Worm (Caenorhabditis elegans) whole organism, L2 larva: Measurements from ENCODE around the gene C45H4.13.

Experiments used
- C34F6.9 ChIP-seq: fragments of 150-350 bp; optimal IDR thresholded peaks from 2 replicates; lab custom pipeline; 2014; ENCODE audit warnings: missing biosample characterization, missing genetic modification characterization
- F13H6.1 ChIP-seq: sonication (generic microtip); optimal IDR thresholded peaks from 2 replicates; lab custom pipeline; 2016; ENCODE audit warnings: missing genetic modification characterization, missing compliant biosample characterization
- ZK546.5 ChIP-seq: sonication (generic microtip); optimal IDR thresholded peaks from 2 replicates; lab custom pipeline; 2017; ENCODE audit warnings: missing biosample characterization, missing genetic modification characterization
- alr-1 ChIP-seq: fragments of 150-350 bp; optimal IDR thresholded peaks from 2 replicates; lab custom pipeline; 2014; ENCODE audit warnings: missing biosample characterization, missing genetic modification characterization
- ceh-16 ChIP-seq: fragments of 150-350 bp; optimal IDR thresholded peaks from 2 replicates; lab custom pipeline; 2014; ENCODE audit warnings: missing biosample characterization, missing genetic modification characterization
- ceh-82 ChIP-seq: fragments of 150-350 bp; optimal IDR thresholded peaks from 2 replicates; lab custom pipeline; 2014; ENCODE audit warnings: missing biosample characterization, missing genetic modification characterization
- crh-2 ChIP-seq: sonication (generic microtip); optimal IDR thresholded peaks from 2 replicates; lab custom pipeline; 2017; ENCODE audit warnings: missing biosample characterization, missing genetic modification characterization
- dmd-4 ChIP-seq: sonication (generic microtip); optimal IDR thresholded peaks from 2 replicates; lab custom pipeline; 2017; ENCODE audit warnings: missing biosample characterization, missing genetic modification characterization
- egl-27 ChIP-seq: sonication (generic microtip); optimal IDR thresholded peaks from 3 replicates; lab custom pipeline; 2017; ENCODE audit warnings: missing biosample characterization, missing genetic modification reagents, missing genetic modification characterization
- elt-1 ChIP-seq: fragments of 150-350 bp; optimal IDR thresholded peaks from 2 replicates; lab custom pipeline; 2014; ENCODE audit warnings: missing biosample characterization, missing genetic modification characterization
- elt-3 ChIP-seq: sonication (generic microtip); optimal IDR thresholded peaks from 2 replicates; lab custom pipeline; 2017; ENCODE audit warnings: missing biosample characterization, missing genetic modification characterization
- fos-1 ChIP-seq: fragments of 150-350 bp; optimal IDR thresholded peaks from 2 replicates; lab custom pipeline; 2014; ENCODE audit warnings: missing biosample characterization, missing genetic modification characterization
- gmeb-1 ChIP-seq: fragments of 150-350 bp; optimal IDR thresholded peaks from 2 replicates; lab custom pipeline; 2014; ENCODE audit warnings: missing biosample characterization, missing genetic modification characterization
- lin-11 ChIP-seq: fragments of 150-350 bp; sonication (generic microtip); optimal IDR thresholded peaks from 2 replicates; lab custom pipeline; 2014; ENCODE audit warnings: missing biosample characterization, missing genetic modification characterization, inconsistent platforms, mixed read lengths
- lin-13 ChIP-seq: fragments of 150-350 bp; optimal IDR thresholded peaks from 2 replicates; lab custom pipeline; 2014; ENCODE audit warnings: missing biosample characterization, missing genetic modification reagents, missing genetic modification characterization
- lin-39 ChIP-seq: fragments of 150-350 bp; optimal IDR thresholded peaks from 2 replicates; lab custom pipeline; 2014; ENCODE audit warnings: missing biosample characterization, missing genetic modification reagents, missing genetic modification characterization
- lsy-2 ChIP-seq, 2 experiments: fragments of 150-350 bp in 1 of 2; sonication (generic microtip) in 1 of 2; optimal IDR thresholded peaks; 2 replicates each; lab custom pipeline; 2014 to 2017; ENCODE audit warnings: missing biosample characterization in 2 of 2, missing genetic modification characterization in 2 of 2
- mbf-1 ChIP-seq: sonication (generic microtip); optimal IDR thresholded peaks from 2 replicates; lab custom pipeline; 2017; ENCODE audit warnings: missing biosample characterization, missing genetic modification characterization
- nhr-10 ChIP-seq: sonication (generic microtip); optimal IDR thresholded peaks from 2 replicates; lab custom pipeline; 2017; ENCODE audit warnings: missing biosample characterization, missing genetic modification characterization
- nhr-11 ChIP-seq: fragments of 150-350 bp; optimal IDR thresholded peaks from 2 replicates; lab custom pipeline; 2014; ENCODE audit warnings: missing biosample characterization, missing genetic modification characterization
- nhr-12 ChIP-seq: fragments of 150-350 bp; optimal IDR thresholded peaks from 2 replicates; lab custom pipeline; 2014; ENCODE audit warnings: missing biosample characterization, missing genetic modification characterization
- nhr-21 ChIP-seq: fragments of 150-350 bp; optimal IDR thresholded peaks from 2 replicates; lab custom pipeline; 2014; ENCODE audit warnings: missing biosample characterization, missing genetic modification characterization
- nhr-23 ChIP-seq: fragments of 150-350 bp; optimal IDR thresholded peaks from 2 replicates; lab custom pipeline; 2014; ENCODE audit warnings: missing biosample characterization, missing genetic modification reagents, missing genetic modification characterization
- nhr-237 ChIP-seq: fragments of 150-350 bp; optimal IDR thresholded peaks from 2 replicates; lab custom pipeline; 2014; ENCODE audit warnings: missing biosample characterization, missing genetic modification characterization
- nhr-25 ChIP-seq: fragments of 150-350 bp; sonication (generic microtip); optimal IDR thresholded peaks from 3 replicates; lab custom pipeline; 2014; ENCODE audit warnings: missing biosample characterization, missing genetic modification characterization
- nhr-6 ChIP-seq: fragments of 150-350 bp; optimal IDR thresholded peaks from 2 replicates; lab custom pipeline; 2014; ENCODE audit warnings: missing biosample characterization, missing genetic modification characterization
- nhr-77 ChIP-seq: fragments of 150-350 bp; optimal IDR thresholded peaks from 2 replicates; lab custom pipeline; 2014; ENCODE audit warnings: missing biosample characterization, missing genetic modification characterization
- peb-1 ChIP-seq: fragments of 150-350 bp; optimal IDR thresholded peaks from 2 replicates; lab custom pipeline; 2014; ENCODE audit warnings: missing biosample characterization, missing genetic modification characterization
- sem-4 ChIP-seq: fragments of 150-350 bp; optimal IDR thresholded peaks from 2 replicates; lab custom pipeline; 2014; ENCODE audit warnings: missing biosample characterization, missing genetic modification reagents, missing genetic modification characterization
- skn-1 ChIP-seq: sonication (generic microtip); optimal IDR thresholded peaks from 2 replicates; lab custom pipeline; 2017; ENCODE audit warnings: missing biosample characterization, missing genetic modification characterization
- sma-9 ChIP-seq, 2 experiments: fragments of 150-350 bp in 1 of 2; sonication (generic microtip) in 1 of 2; optimal IDR thresholded peaks; 2 replicates each; lab custom pipeline; 2014 to 2016; ENCODE audit warnings: missing genetic modification characterization in 2 of 2, mild to moderate bottlenecking in 1 of 2, missing biosample characterization in 1 of 2, missing compliant biosample characterization in 1 of 2, missing genetic modification reagents in 1 of 2, moderate library complexity in 1 of 2
- snpc-4 ChIP-seq: fragments of 150-350 bp; optimal IDR thresholded peaks from 2 replicates; lab custom pipeline; 2014; ENCODE audit warnings: missing biosample characterization, missing genetic modification characterization
- unc-39 ChIP-seq: fragments of 150-350 bp; optimal IDR thresholded peaks from 2 replicates; lab custom pipeline; 2014; ENCODE audit warnings: missing biosample characterization, missing genetic modification characterization
- unc-55 ChIP-seq: fragments of 150-350 bp; sonication (generic microtip); optimal IDR thresholded peaks from 3 replicates; lab custom pipeline; 2014; ENCODE audit warnings: missing biosample characterization, missing genetic modification reagents, missing genetic modification characterization
- unc-62 ChIP-seq: fragments of 150-350 bp; optimal IDR thresholded peaks from 2 replicates; lab custom pipeline; 2014; ENCODE audit warnings: missing biosample characterization, missing genetic modification reagents, missing genetic modification characterization
- zag-1 ChIP-seq: fragments of 150-350 bp; optimal IDR thresholded peaks from 2 replicates; lab custom pipeline; 2014; ENCODE audit warnings: missing biosample characterization, missing genetic modification characterization
- ztf-11 ChIP-seq: sonication (generic microtip); optimal IDR thresholded peaks from 2 replicates; lab custom pipeline; 2017; ENCODE audit warnings: missing biosample characterization, missing genetic modification characterization

C45H4.13 gene

DNA sequence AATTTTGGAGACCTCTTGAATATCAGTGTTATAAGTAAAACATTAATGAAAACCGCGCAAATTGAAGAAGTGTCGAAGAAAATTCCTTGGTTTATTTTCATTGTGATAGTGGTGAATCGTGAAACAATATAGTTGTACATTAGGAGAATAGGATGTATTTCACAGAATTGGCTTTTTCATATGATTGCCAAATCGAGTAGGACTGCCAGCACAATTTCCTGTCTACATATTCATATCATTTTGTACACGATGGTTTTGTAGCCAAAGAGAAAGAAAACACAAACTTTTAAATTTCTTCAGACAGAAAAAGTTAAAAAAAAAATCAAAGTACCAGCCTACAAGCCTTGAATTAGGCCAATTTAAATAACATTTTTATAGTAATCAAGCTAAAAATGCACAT is 13.0 kb upstream of the C45H4.13 start, which contains the start of gene str-255:
Gene str-255 (minus strand): TSS at position 101 of the 400 bp plus-strand sequence.
- TF ChIP-seq nhr-23 (tag; lab: Kevin White, UChicago) (no peak), snpc-4 (tag; lab: Kevin White, UChicago) (no peak), mbf-1 (tag; lab: Kevin White, UChicago) (no peak), nhr-21 (no peak), unc-39 (no peak), fos-1 (tag; lab: Kevin White, UChicago) (no peak), unc-55 (GFP tag; lab: Kevin White, UChicago) (no peak)

- TF ChIP-seq snpc-4 (tag; lab: Kevin White, UChicago) (no peak), zag-1 (tag; lab: Kevin White, UChicago) (no peak), peb-1 (no peak), ZK546.5 (no peak), nhr-21 (no peak), nhr-25 (tag; lab: Kevin White, UChicago) (no peak), nhr-77 (tag; lab: Kevin White, UChicago) (no peak), ztf-11 (no peak)
These were observed 8.6 kb upstream of the C45H4.13 start, which contains the start of gene C45H4.14 for ce11 chrV:2159331-2159730. TSS of gene C45H4.14 (minus strand) at chrV:2159431.

DNA sequence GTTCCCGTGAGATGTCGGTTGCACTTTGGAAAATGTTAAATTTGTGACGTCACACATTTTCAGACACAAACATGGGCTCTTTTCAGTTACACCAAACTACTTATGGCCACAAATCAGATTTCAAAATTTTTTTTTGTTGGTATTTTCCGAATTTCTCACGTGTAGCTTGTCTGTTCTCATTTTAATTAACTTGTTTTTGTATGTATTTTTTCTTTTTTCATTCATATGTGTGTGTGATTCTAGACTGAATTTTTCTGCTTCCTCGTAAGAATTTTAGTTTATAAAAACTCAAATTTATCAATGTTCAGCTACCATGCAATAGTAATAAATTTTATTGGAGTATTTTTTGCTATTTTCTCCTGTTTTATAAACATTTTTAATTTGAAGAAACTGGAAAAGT is 6.1 kb upstream of the C45H4.13 start, which contains the start of gene srbc-22:
Gene srbc-22 (plus strand): TSS at position 301 of the 400 bp plus-strand sequence.
- TF ChIP-seq nhr-12 (tag; lab: Kevin White, UChicago) (no peak), unc-62 (GFP tag; lab: Kevin White, UChicago) (no peak), unc-55 (GFP tag; lab: Kevin White, UChicago) (no peak), egl-27 (tag; lab: Kevin White, UChicago) (no peak), sma-9 (GFP tag; optimal IDR thresholded peaks at IDR 0.05; lab: Kevin White, UChicago) (no peak), sma-9 (tag; optimal IDR thresholded peaks at IDR 0.05; lab: Kevin White, UChicago) (no peak), peb-1 (no peak), elt-3 (tag; lab: Kevin White, UChicago) (no peak), lin-11 (no peak), lsy-2 (tag; optimal IDR thresholded peaks at IDR 0.05; lab: Kevin White, UChicago) (no peak), lin-39 (tag; lab: Kevin White, UChicago) (no peak), nhr-237 (tag; lab: Kevin White, UChicago) (no peak), nhr-10 (tag; lab: Kevin White, UChicago) (no peak), skn-1 (tag; lab: Kevin White, UChicago) (no peak), gmeb-1 (no peak)

DNA sequence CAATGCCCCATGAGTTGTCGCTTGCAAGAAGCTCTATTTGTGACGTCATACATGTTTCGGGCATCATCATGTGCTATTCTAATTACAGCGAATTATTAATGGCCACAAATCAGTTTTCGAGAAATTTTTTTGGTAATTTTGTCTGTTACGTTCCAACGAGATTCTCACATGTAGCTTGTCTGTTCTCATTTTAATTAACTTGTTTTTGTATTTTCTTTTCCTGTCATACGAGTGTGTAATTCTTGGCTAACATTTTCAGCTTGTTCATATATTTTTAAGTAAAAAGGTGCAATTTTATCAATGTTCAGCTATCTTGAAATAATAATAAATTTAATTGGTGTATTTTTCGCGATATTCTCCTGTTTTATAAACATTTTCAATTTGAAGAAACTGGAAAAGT is 4.5 kb upstream of the C45H4.13 start, which contains the start of gene srbc-21:
Gene srbc-21 (plus strand): TSS at position 301 of the 400 bp plus-strand sequence.
- TF ChIP-seq ceh-82 (tag; lab: Kevin White, UChicago) (no peak), nhr-6 (tag; lab: Kevin White, UChicago) (no peak), nhr-12 (tag; lab: Kevin White, UChicago) (no peak), elt-1 (no peak)

ce11 chrV:2153274-2153673 is 2.5 kb upstream of the C45H4.13 start, which contains the start of gene srbc-23:
TSS of gene srbc-23 (plus strand) at chrV:2153574.
- TF ChIP-seq nhr-6 (tag; lab: Kevin White, UChicago) (no peak), elt-3 (tag; lab: Kevin White, UChicago) (no peak), nhr-237 (tag; lab: Kevin White, UChicago) (no peak), nhr-11 (no peak), dmd-4 (tag; lab: Kevin White, UChicago) (no peak), nhr-77 (tag; lab: Kevin White, UChicago) (no peak), F13H6.1 (no peak), sem-4 (tag; lab: Kevin White, UChicago) (no peak), snpc-4 (tag; lab: Kevin White, UChicago) (no peak), ceh-16 (tag; lab: Kevin White, UChicago) (no peak)

- TF ChIP-seq elt-1 (no peak), nhr-237 (tag; lab: Kevin White, UChicago) (no peak), gmeb-1 (no peak), mbf-1 (tag; lab: Kevin White, UChicago) (no peak), crh-2 (tag; lab: Kevin White, UChicago) (no peak), nhr-10 (tag; lab: Kevin White, UChicago) (no peak), zag-1 (tag; lab: Kevin White, UChicago) (no peak), alr-1 (tag; lab: Kevin White, UChicago) (no peak), ceh-16 (tag; lab: Kevin White, UChicago) (no peak), sma-9 (GFP tag; optimal IDR thresholded peaks at IDR 0.05; lab: Kevin White, UChicago) (no peak), sma-9 (tag; optimal IDR thresholded peaks at IDR 0.05; lab: Kevin White, UChicago) (no peak), lin-13 (GFP tag; lab: Kevin White, UChicago) (no peak), C34F6.9 (tag; lab: Kevin White, UChicago) (no peak), nhr-77 (tag; lab: Kevin White, UChicago) (no peak), nhr-6 (tag; lab: Kevin White, UChicago) (no peak), lin-11 (no peak), ZK546.5 (no peak)
These were observed 682 bp upstream of the C45H4.13 start, which contains the start of gene srbc-24 for ce11 chrV:2151458-2151857. TSS of gene srbc-24 (plus strand) at chrV:2151758.
